Fruit fly (Drosophila melanogaster) Kc167 (cell line): ENCODE data around the gene Lrp4.

ENCODE experiments used
- Myc ChIP-seq: fragments of >200 bp; optimal IDR thresholded peaks from 2 replicates; lab custom pipeline; 2017; ENCODE audit warnings: missing external identifiers
- Sin3A ChIP-seq: fragments of >200 bp; optimal IDR thresholded peaks from 2 replicates; lab custom pipeline; 2018; ENCODE audit warnings: missing external identifiers
- h ChIP-seq: fragments of >200 bp; optimal IDR thresholded peaks from 3 replicates; lab custom pipeline; 2018; ENCODE audit warnings: missing external identifiers
- insv ChIP-seq: fragments of >200 bp; optimal IDR thresholded peaks from 3 replicates; lab custom pipeline; 2018; ENCODE audit warnings: missing external identifiers
- psq ChIP-seq: fragments of >200 bp; optimal IDR thresholded peaks from 2 replicates; lab custom pipeline; 2017; ENCODE audit warnings: missing external identifiers
- ttk ChIP-seq: sonication (Bioruptor generic); optimal IDR thresholded peaks from 2 replicates; lab custom pipeline; 2017; ENCODE audit warnings: missing external identifiers

The Lrp4 gene

DNA sequence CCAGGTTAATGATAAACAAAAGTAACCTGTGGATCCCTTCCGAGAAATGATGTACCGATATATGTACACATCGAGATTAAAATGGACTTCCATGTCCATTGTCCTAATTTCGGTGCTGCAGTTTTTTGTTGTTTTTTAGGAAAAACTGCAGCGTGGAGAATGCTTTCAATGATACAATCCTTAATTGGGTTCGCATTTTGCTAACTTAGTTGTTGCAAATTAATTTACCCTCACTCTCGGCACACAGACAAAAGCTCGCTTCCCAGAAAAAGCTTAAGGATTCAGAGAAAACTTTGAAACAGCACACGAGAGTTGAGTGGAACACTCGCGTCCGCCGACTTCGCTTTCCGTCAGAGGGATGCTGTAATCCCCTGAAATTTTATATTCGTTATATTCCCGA lies at the start of gene Lrp4:
Gene Lrp4 (plus strand): TSS at position 301 of the 400 bp plus-strand sequence.
- TF ChIP-seq insv (lab: Kevin White, UChicago) (no peak), ttk (lab: Kevin White, UChicago) (no peak), Myc (lab: Kevin White, UChicago) (no peak), Sin3A (lab: Kevin White, UChicago) (no peak), psq (lab: Kevin White, UChicago) (no peak), h (lab: Kevin White, UChicago) (no peak)

DNA sequence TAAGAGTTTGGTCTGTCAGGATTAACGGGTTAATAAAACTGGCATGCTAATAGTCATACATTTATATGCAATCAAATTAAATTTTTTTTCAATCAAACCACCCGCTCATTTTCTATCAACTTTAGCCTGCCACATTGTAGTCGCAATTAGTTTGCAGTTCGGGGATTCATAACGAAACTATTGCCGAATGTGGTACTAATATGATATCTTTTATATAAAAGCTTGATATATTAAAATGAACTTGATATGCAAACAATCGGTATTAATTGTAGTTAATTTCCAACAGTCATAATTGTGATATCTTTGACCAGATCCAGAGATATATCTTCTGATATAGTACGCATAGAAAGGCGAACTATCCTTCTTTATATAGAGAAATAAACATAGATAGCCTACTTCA lies 44.6 kb upstream of the Lrp4 start:
- TF ChIP-seq insv (lab: Kevin White, UChicago): no peak
- no peak for TF ChIP-seq Myc (lab: Kevin White, UChicago)
- no peak for TF ChIP-seq psq (lab: Kevin White, UChicago)
- TF ChIP-seq ttk (lab: Kevin White, UChicago): no peak
- no peak for TF ChIP-seq Sin3A (lab: Kevin White, UChicago)
- TF ChIP-seq h (lab: Kevin White, UChicago): no peak

DNA sequence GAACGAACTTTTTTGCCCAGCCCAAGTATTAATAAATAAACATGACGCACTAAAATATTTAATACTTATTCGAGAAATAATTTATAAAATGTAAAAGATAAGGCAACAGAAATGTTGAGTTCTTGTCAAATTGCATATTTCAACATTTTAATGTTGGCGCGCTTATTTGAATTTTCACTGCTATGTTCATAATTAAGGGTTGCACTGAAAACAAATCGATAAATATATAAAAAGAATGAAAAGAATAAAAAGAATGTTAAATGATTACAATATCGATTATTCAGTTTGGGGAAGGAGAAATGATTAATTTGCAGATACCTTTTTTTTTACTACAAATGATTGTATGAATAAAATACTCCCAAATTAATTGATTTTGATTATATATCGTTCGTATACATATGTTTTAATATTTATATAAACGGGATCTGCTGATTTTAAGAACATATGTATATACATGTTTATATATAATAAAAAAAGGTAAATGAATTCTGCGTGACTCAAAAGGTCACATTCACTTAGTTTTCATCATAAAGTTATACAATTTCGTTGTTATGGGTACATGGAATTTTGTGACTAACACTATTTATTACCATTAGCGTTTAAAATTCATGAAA lies 43.8 kb upstream of the Lrp4 start:
- TF ChIP-seq Sin3A (lab: Kevin White, UChicago) (no peak), psq (lab: Kevin White, UChicago) (no peak), insv (lab: Kevin White, UChicago) (no peak), h (lab: Kevin White, UChicago) (no peak), ttk (lab: Kevin White, UChicago) (no peak), Myc (lab: Kevin White, UChicago) (no peak)

DNA sequence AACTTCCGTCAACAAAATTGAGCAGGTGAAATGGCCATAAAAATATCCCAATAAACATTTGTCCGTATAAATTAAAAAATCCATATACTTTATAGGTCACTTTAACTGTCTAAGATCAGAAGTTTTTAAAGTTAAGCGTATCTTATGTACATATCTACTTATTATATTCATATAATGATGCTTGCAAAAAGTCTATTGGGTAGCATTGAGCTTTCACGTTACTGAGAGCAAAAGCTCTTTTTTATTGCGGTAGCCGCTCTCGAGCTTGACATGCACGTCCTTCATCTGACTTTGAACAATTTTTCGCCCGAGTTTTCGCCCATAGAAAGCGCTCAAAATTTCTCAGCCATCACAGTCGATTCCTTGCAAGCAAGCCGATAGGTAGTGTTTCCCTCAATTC lies 42.8 kb upstream of the Lrp4 start, which contains the start of gene Gapdh2:
Gene Gapdh2 (plus strand): TSS at position 283 of the 400 bp plus-strand sequence.
- TF ChIP-seq h (lab: Kevin White, UChicago) (no peak), ttk (lab: Kevin White, UChicago) (no peak), Myc (lab: Kevin White, UChicago) (no peak), psq (lab: Kevin White, UChicago) (no peak), insv (lab: Kevin White, UChicago) (no peak), Sin3A (lab: Kevin White, UChicago) (no peak)

DNA sequence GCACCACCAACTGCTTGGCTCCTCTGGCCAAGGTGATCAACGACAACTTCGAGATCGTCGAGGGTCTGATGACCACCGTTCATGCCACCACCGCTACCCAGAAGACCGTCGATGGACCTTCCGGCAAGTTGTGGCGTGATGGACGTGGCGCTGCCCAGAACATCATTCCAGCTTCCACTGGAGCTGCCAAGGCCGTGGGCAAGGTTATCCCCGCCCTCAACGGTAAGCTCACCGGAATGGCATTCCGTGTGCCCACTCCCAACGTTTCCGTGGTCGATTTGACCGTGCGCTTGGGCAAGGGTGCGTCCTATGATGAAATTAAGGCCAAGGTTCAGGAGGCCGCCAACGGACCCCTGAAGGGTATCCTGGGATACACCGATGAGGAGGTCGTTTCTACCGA lies 41.9 kb upstream of the Lrp4 start:
- no peak for TF ChIP-seq Myc (lab: Kevin White, UChicago)
- TF ChIP-seq psq (lab: Kevin White, UChicago): no peak
- no peak for TF ChIP-seq h (lab: Kevin White, UChicago)
- peak; percentile 81 for TF ChIP-seq ttk (lab: Kevin White, UChicago)
- no peak for TF ChIP-seq insv (lab: Kevin White, UChicago)
- TF ChIP-seq Sin3A (lab: Kevin White, UChicago): no peak

DNA sequence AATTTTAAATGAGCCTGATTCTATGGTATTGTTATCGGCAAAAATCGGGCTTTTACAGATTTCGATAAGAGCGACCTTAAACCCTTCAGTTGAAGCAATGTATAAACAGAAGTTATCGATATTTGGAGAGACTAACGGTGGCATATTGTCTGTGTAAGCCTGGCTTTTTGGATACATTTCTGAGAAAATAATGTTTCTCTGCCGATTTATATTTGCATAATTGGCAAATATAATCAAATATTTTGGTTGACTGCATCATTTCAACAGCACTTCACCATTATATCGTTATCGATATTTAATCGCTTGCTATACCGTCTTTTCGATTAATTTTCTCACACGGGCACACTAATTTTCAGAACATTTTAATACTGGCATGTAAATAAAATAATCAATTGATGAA lies 40.8 kb upstream of the Lrp4 start, which contains the start of gene CG16952:
Gene CG16952 (plus strand): TSS at position 341 of the 400 bp plus-strand sequence.
- no peak for TF ChIP-seq ttk (lab: Kevin White, UChicago)
- no peak for TF ChIP-seq h (lab: Kevin White, UChicago)
- TF ChIP-seq Sin3A (lab: Kevin White, UChicago): no peak
- no peak for TF ChIP-seq insv (lab: Kevin White, UChicago)
- no peak for TF ChIP-seq psq (lab: Kevin White, UChicago)
- TF ChIP-seq Myc (lab: Kevin White, UChicago): no peak

DNA sequence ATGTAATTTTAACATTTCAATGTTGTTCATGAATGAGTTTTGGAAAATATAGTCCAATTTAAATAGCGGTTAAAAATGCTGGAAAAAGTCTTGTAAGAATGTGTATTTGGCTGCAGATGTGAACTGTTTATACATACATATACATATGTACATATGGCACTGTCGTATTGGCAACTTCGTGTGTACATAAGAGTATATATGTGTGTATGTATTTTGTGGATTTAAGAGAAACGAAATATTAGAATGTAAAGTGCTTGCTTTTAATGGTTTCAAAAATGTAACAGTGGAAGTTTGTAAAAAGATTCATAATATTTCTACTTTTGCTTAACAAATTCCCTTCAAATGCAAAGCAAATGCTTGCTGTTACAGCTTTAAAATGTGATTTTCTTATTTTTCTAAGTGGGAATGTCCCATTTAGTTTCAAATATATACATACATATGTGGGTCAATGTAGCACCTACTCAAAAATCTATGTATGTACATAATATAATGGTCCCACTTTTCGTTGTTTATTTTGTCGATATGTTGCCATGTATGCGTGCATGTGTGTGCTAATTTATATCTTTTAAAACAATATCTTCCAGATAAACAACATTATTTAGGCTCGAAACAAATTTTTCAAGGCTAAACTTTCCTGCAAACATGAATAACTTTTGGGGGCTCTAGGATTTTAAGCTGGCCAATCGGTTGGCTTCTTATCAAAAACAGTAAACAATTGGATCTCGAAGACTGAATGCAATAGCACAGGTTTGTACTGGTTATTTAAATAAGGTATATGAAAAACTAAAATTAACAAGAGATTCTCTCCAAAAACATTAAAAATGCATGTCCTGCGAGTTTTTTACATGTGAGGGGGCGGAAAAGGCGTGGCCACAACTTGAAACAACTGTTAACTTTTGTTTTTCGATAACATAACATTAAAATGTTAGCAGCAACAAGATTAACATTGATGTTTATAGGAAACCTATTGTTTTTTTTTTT lies 39.6 kb upstream of the Lrp4 start:
- TF ChIP-seq Sin3A (lab: Kevin White, UChicago) (no peak), h (lab: Kevin White, UChicago) (no peak), insv (lab: Kevin White, UChicago) (no peak), psq (lab: Kevin White, UChicago) (no peak), Myc (lab: Kevin White, UChicago) (no peak), ttk (lab: Kevin White, UChicago) (no peak)

DNA sequence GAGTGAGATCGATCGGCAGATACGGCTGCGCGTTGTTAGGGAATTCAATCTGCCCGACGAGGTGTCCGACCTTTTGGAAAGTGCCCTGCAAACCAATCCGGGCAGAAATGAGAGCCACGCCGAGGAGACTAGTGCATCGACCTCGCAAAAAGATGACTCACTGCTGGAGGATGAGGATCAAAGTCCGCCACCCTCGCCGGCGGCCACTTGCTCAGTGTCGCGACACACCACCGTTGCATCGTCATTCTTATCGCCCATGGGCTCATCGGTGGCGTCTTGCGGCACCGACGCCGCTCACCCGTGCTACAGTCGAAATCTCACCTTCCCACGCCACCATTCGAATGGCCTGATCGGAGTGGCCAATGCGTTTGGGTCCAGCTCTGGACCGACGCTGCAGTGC lies 36.2 kb upstream of the Lrp4 start:
- no peak for TF ChIP-seq Myc (lab: Kevin White, UChicago)
- TF ChIP-seq Sin3A (lab: Kevin White, UChicago): no peak
- no peak for TF ChIP-seq insv (lab: Kevin White, UChicago)
- no peak for TF ChIP-seq psq (lab: Kevin White, UChicago)
- TF ChIP-seq h (lab: Kevin White, UChicago): no peak
- TF ChIP-seq ttk (lab: Kevin White, UChicago): no peak

DNA sequence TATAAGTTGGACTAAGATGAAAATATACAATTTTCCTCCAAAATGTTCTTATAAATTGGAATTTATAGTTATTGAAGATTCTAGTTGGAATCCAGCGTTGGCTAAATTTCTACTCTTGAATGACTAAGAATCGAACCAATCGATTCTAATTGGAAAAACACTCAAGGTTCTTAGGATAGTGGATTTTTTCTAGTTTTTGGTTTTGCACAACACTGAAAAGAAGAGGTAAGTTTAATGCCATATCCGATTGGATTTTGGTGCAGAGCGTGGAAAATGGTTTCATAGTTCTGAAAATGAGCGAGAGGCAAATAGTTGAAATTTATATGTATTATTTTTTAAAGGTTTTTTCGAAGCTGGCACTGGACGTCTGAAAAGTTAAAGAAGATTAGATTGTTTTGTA lies 35.1 kb upstream of the Lrp4 start:
- TF ChIP-seq Myc (lab: Kevin White, UChicago): no peak
- TF ChIP-seq ttk (lab: Kevin White, UChicago): no peak
- TF ChIP-seq insv (lab: Kevin White, UChicago): no peak
- no peak for TF ChIP-seq Sin3A (lab: Kevin White, UChicago)
- no peak for TF ChIP-seq h (lab: Kevin White, UChicago)
- no peak for TF ChIP-seq psq (lab: Kevin White, UChicago)

DNA sequence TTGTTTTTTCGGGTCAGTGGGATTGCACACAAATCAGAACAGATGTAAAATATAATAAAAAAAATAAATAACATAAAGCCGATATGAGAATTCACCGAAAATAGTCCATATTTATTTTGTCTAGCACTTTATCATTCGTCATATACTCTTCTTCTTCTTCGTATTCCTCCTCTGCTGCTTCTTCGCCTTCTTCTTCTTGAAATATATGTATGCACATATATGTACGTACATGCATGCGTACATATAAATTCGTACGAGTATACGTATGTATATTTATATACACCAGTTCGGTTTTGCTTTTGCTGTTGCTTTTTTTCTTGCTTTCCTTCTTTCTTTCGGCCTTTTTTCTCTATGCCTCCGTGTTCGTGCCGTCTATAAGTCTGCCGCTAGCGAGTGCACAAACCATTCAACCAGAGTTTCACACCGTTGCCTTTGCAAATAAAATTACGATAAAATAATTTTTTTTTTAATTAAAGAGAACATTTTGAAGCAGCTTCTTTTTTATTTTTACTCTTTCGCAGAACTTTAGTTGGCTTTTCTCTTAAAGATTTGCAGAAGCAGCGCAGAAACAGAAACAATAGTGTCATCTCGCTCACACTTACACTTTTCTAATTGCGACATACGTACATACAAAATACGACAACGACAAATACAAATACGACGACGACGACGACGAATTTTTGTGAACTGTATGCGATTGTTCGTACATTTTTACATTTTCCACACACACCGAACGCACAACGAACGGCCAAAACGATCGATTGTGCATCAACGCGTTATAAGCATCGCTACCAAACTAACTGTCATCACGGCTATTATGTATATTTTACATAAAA lies 24.0 kb upstream of the Lrp4 start:
- TF ChIP-seq psq (lab: Kevin White, UChicago) (peak; percentile 85), h (lab: Kevin White, UChicago) (no peak)
